Worm (Caenorhabditis elegans): ENCODE measurements around the gene eat-17.
A peak's percentile ranks its signal among the peaks of the same experiment; 100 is the strongest.

The eat-17 gene

DNA sequence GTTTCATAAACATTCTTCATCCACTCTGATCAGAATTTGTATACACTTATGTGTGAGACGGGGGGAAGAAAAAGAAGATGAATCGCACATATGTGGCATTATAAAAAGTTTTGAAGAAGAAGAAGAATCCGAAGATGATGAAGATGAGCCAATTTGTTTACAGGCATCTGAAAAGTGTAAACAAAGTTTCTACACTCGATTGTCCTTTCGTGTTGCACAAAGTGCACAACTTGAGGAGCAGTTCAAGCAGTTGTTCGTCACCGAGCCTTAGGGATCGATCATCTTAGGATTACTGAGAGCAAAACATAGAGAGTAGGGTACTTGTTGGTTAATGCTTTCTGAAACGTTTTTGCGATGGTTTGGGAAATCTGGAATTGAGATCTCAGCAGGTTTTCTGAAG is 25.5 kb downstream of the eat-17 start:
- TF ChIP-seq che-1 (tag; optimal IDR thresholded peaks at IDR 0.05) (no peak), tbx-2 (tag; optimal IDR thresholded peaks at IDR 0.05) (no peak), K02D7.2 (tag; optimal IDR thresholded peaks at IDR 0.05) (no peak), sdc-2 (tag; optimal IDR thresholded peaks at IDR 0.05) (no peak), ahr-1 (tag; optimal IDR thresholded peaks at IDR 0.05) (no peak), ceh-30 (tag; optimal IDR thresholded peaks at IDR 0.05) (no peak), elt-4 (tag; optimal IDR thresholded peaks at IDR 0.05) (no peak), lim-6 (tag; optimal IDR thresholded peaks at IDR 0.05) (no peak), zip-5 (tag; optimal IDR thresholded peaks at IDR 0.05) (no peak), unc-86 (tag; optimal IDR thresholded peaks at IDR 0.05) (no peak)

DNA sequence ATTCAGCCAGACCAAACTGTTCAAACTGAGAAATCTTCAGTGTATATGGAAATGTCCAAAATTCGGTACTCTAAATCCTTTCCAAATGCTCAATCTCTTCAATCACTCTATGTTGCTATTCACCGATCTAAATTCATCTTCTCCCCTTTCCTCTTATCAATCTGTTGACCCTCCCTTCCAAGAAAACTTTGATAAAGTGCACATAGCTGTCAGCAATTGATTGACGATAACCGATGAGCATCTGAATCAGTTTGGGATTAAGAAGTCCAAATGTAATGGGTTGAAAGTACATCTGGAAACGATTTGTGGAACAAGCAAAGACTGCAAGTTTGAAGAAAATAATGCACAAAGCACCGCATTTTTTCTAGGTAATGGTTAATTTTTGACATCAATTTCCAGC is 26.7 kb downstream of the eat-17 start:
- peak; percentile 94 for TF ChIP-seq unc-55 (GFP tag; optimal IDR thresholded peaks at IDR 0.05)
- TF ChIP-seq ceh-14 (tag; optimal IDR thresholded peaks at IDR 0.05): no peak
- no peak for TF ChIP-seq ceh-24 (tag; optimal IDR thresholded peaks at IDR 0.05)

DNA sequence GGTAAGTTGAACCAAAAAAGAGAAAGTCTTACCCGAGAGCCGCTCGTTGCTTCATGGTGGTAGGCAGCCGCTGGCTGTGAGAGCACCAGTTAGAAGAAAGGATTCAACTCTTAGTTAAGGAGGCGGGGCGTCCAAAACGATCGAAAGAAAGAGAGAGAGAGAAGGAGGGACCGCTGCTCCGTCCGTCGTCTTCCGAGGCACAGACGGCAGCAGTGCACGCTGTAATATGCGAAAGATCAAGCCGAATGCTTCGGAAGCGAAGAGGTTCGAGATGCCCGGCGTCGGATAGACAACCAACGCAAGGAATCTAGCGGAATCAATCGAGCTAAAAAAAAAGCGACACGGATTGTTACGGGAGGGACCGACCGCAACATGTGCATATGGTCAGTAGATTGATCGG is 27.4 kb downstream of the eat-17 start, which contains the start of gene let-2:
let-2 (minus strand) TSS at position 68 of the 400 bp plus-strand sequence.
- TF ChIP-seq ceh-18 (tag; optimal IDR thresholded peaks at IDR 0.05) (peak; percentile 52), unc-55 (GFP tag; optimal IDR thresholded peaks at IDR 0.05) (peak; percentile 21), ceh-34 (tag; optimal IDR thresholded peaks at IDR 0.05) (peak; percentile 12), ceh-19 (GFP tag; optimal IDR thresholded peaks at IDR 0.05) (no peak), eyg-1 (tag; optimal IDR thresholded peaks at IDR 0.05) (no peak), ceh-30 (tag; optimal IDR thresholded peaks at IDR 0.05) (no peak), hlh-6 (tag; optimal IDR thresholded peaks at IDR 0.05) (peak; percentile 4), syd-9 (tag; optimal IDR thresholded peaks at IDR 0.05) (peak; percentile 36), pat-9 (tag; optimal IDR thresholded peaks at IDR 0.05) (peak; percentile 17), rnt-1 (tag; optimal IDR thresholded peaks at IDR 0.05) (peak; percentile 52), ceh-14 (tag; optimal IDR thresholded peaks at IDR 0.05) (no peak), sdc-2 (tag; optimal IDR thresholded peaks at IDR 0.05) (peak; percentile 20)

ce11 chrX:16388362-16388761 is 28.3 kb downstream of the eat-17 start:
- TF ChIP-seq F13H6.1 (tag; optimal IDR thresholded peaks at IDR 0.05) (no peak), K09A11.1 (tag; optimal IDR thresholded peaks at IDR 0.05; ENCODE audit: insufficient read depth) (no peak), ceh-48 (tag; optimal IDR thresholded peaks at IDR 0.05) (no peak), C38D4.7 (GFP tag; optimal IDR thresholded peaks at IDR 0.05) (no peak), unc-55 (GFP tag; optimal IDR thresholded peaks at IDR 0.05) (no peak), elt-2 (tag; optimal IDR thresholded peaks at IDR 0.05) (no peak), pag-3 (tag; optimal IDR thresholded peaks at IDR 0.05; ENCODE audit: borderline replicate concordance) (no peak), nhr-11 (tag; optimal IDR thresholded peaks at IDR 0.05) (no peak), pha-4 (tag; optimal IDR thresholded peaks at IDR 0.05) (no peak), pat-9 (tag; optimal IDR thresholded peaks at IDR 0.05) (no peak), ceh-18 (tag; optimal IDR thresholded peaks at IDR 0.05) (no peak), mec-3 (tag; optimal IDR thresholded peaks at IDR 0.05; ENCODE audit: borderline replicate concordance) (no peak), ztf-16 (tag; optimal IDR thresholded peaks at IDR 0.05) (no peak)

DNA sequence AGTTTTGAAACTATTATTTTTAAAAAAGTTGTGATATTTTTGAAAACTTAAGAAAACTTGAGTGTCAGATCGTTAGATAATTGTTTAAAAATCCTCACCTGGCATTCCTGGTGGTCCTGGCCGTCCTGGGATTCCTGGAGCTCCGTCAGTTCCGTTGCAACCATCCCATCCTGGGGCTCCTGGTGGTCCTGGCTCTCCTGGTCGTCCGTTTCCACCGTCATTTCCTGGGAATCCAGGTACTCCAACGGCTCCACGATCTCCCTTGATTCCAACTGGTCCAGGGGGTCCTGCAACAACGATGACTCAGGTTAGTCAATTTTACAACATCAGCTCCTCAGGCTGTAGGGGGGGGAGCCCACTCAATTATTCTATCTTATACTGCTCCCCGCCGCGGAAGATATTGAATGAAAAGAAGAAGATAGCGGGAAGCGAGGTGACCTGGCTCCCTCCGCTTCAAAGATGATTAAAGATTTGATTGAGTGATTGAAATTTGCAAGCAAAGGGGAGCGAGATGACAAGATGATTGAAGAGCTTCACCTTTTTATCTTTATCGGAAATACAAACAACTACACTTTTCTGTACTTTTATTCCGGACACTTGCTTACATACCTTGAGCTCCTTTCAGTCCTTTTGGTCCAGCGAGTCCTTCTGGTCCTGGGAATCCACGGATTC is 28.8 kb downstream of the eat-17 start:
- peak; percentile 89 for TF ChIP-seq unc-55 (GFP tag; optimal IDR thresholded peaks at IDR 0.05)
- TF ChIP-seq ahr-1 (tag; optimal IDR thresholded peaks at IDR 0.05): no peak

ce11 chrX:16387206-16387605 is 29.4 kb downstream of the eat-17 start:
- TF ChIP-seq pros-1 (tag; optimal IDR thresholded peaks at IDR 0.05) (no peak), unc-42 (tag; optimal IDR thresholded peaks at IDR 0.05) (no peak), ztf-16 (tag; optimal IDR thresholded peaks at IDR 0.05) (no peak), ama-1 (optimal IDR thresholded peaks at IDR 0.05) (no peak), pqm-1 (tag; optimal IDR thresholded peaks at IDR 0.05) (no peak), madf-2 (tag; optimal IDR thresholded peaks at IDR 0.05) (no peak), hlh-30 (tag; optimal IDR thresholded peaks at IDR 0.05; ENCODE audit: insufficient read depth) (no peak), ahr-1 (tag; optimal IDR thresholded peaks at IDR 0.05) (no peak), pag-3 (tag; optimal IDR thresholded peaks at IDR 0.05; ENCODE audit: borderline replicate concordance) (no peak), tbx-7 (tag; optimal IDR thresholded peaks at IDR 0.05) (no peak), elt-2 (tag; optimal IDR thresholded peaks at IDR 0.05) (no peak), fkh-10 (GFP tag; optimal IDR thresholded peaks at IDR 0.05) (no peak)
